Worm (Caenorhabditis elegans): ENCODE results near the gene plpp-1.2.

- TF ChIP-seq pros-1 (tag; optimal IDR thresholded peaks at IDR 0.05) (no peak), C38D4.7 (GFP tag; optimal IDR thresholded peaks at IDR 0.05) (no peak)
These were observed 44.1 kb upstream of the plpp-1.2 start, which contains the start of gene cutl-16 for ce11 chrII:6441128-6441527.
